In genomic region chrIV:1358109-1358508, ce11 we compare ENCODE assay signal across 1 worm cellular context.
A peak's percentile ranks its signal among the peaks of the same experiment; 100 is the strongest.
TF ChIP-seq lines count a peak whose summit lies in the region.

No protein-coding gene starts in this region.

TF ChIP-seq in whole organism, late embryonic, 69 proteins besides CTCF, POLR2A, EP300 and RAD21 (continued from another document):
- no peak for TF ChIP-seq ceh-18 (tag; optimal IDR thresholded peaks at IDR 0.05; lab: Kevin White, UChicago)
- no peak for TF ChIP-seq tbx-7 (tag; optimal IDR thresholded peaks at IDR 0.05; lab: Kevin White, UChicago)
- TF ChIP-seq rnt-1 (tag; optimal IDR thresholded peaks at IDR 0.05; lab: Kevin White, UChicago) = no peak
- TF ChIP-seq sdc-2 (tag; optimal IDR thresholded peaks at IDR 0.05; lab: Kevin White, UChicago) = no peak
- peak; percentile 33 for TF ChIP-seq elt-4 (tag; optimal IDR thresholded peaks at IDR 0.05; lab: Kevin White, UChicago)
- no peak for TF ChIP-seq ceh-31 (tag; optimal IDR thresholded peaks at IDR 0.05; lab: Kevin White, UChicago)
- no peak for TF ChIP-seq eyg-1 (tag; optimal IDR thresholded peaks at IDR 0.05; lab: Kevin White, UChicago)
- TF ChIP-seq C38D4.7 (GFP tag; optimal IDR thresholded peaks at IDR 0.05; lab: Kevin White, UChicago) = peak; percentile 2
- TF ChIP-seq ceh-2 (tag; optimal IDR thresholded peaks at IDR 0.05; lab: Kevin White, UChicago) = no peak
- TF ChIP-seq hlh-6 (tag; optimal IDR thresholded peaks at IDR 0.05; lab: Kevin White, UChicago) = peak; percentile 22
- TF ChIP-seq npax-4 (tag; optimal IDR thresholded peaks at IDR 0.05; lab: Kevin White, UChicago) = no peak
